Fruit fly (Drosophila melanogaster) whole organism, prepupa: ENCODE results near the gene Keap1.

Source experiments
- CG11294 ChIP-seq: fragments of 200-800 bp; sonication (Bioruptor generic); IDR thresholded peaks from 2 replicates; pipeline ENCODE4 v1.3.6; 2022; ENCODE audit warnings: missing biosample characterization, missing genetic modification characterization
- CG11762 ChIP-seq: fragments of 200-800 bp; sonication (Bioruptor generic); optimal IDR thresholded peaks from 3 replicates; lab custom pipeline; 2016; ENCODE audit warnings: missing biosample characterization, missing genetic modification characterization; ENCODE audit not compliant: insufficient read depth
- CG15336 ChIP-seq: fragments of 200-800 bp; sonication (Bioruptor generic); IDR thresholded peaks from 2 replicates; pipeline ENCODE4 v1.3.6; 2022; ENCODE audit warnings: missing biosample characterization, missing genetic modification characterization
- CG1621 ChIP-seq: fragments of 200-800 bp; sonication (Bioruptor generic); optimal IDR thresholded peaks from 3 replicates; lab custom pipeline; 2018; ENCODE audit warnings: missing biosample characterization, mild to moderate bottlenecking, missing genetic modification characterization
- CG16779 ChIP-seq: fragments of 200-800 bp; sonication (Bioruptor generic); optimal IDR thresholded peaks from 3 replicates; lab custom pipeline; 2017; ENCODE audit warnings: missing biosample characterization, mild to moderate bottlenecking, missing genetic modification characterization
- CG32006 ChIP-seq: fragments of 200-800 bp; sonication (Bioruptor generic); optimal IDR thresholded peaks from 3 replicates; lab custom pipeline; 2017; ENCODE audit warnings: missing biosample characterization, mild to moderate bottlenecking, missing genetic modification characterization
- CG34406 ChIP-seq: fragments of 200-800 bp; sonication (Bioruptor generic); optimal IDR thresholded peaks from 3 replicates; lab custom pipeline; 2016; ENCODE audit warnings: missing biosample characterization, missing genetic modification characterization
- CG6163 ChIP-seq: fragments of 200-800 bp; sonication (Bioruptor generic); IDR thresholded peaks from 3 replicates; pipeline ENCODE4 v1.3.6; 2022; ENCODE audit warnings: missing biosample characterization, missing genetic modification characterization
- CG6276 ChIP-seq: fragments of 200-800 bp; sonication (Bioruptor generic); optimal IDR thresholded peaks from 2 replicates; lab custom pipeline; 2017; ENCODE audit warnings: missing biosample characterization, mild to moderate bottlenecking, missing genetic modification characterization
- CG6808 ChIP-seq: fragments of 200-800 bp; sonication (Bioruptor generic); optimal IDR thresholded peaks from 3 replicates; lab custom pipeline; 2017; ENCODE audit warnings: missing biosample characterization, missing genetic modification characterization, mild to moderate bottlenecking, moderate library complexity, missing genetic modification reagents
- CG6854 ChIP-seq: fragments of 200-800 bp; sonication (Bioruptor generic); optimal IDR thresholded peaks from 2 replicates; lab custom pipeline; 2017; ENCODE audit warnings: missing biosample characterization, mild to moderate bottlenecking, missing genetic modification characterization
- CG7368 ChIP-seq: fragments of 200-800 bp; sonication (Bioruptor generic); optimal IDR thresholded peaks from 3 replicates; lab custom pipeline; 2016; ENCODE audit warnings: missing biosample characterization, missing genetic modification characterization
- CG8632 ChIP-seq: fragments of 200-800 bp; sonication (Bioruptor generic); optimal IDR thresholded peaks from 3 replicates; lab custom pipeline; 2016; ENCODE audit warnings: missing biosample characterization, missing genetic modification characterization
- CG9139 ChIP-seq: fragments of 200-800 bp; sonication (Bioruptor generic); optimal IDR thresholded peaks from 3 replicates; lab custom pipeline; 2017; ENCODE audit warnings: missing biosample characterization, mild to moderate bottlenecking, missing genetic modification characterization
- Eip78C ChIP-seq: fragments of 200-800 bp; sonication (Bioruptor generic); peaks from one replicate; lab custom pipeline; 2016; ENCODE audit warnings: missing biosample characterization, missing genetic modification characterization
- Eip93F ChIP-seq: fragments of 200-800 bp; sonication (Bioruptor generic); optimal IDR thresholded peaks from 2 replicates; lab custom pipeline; 2016; ENCODE audit warnings: missing biosample characterization, mild to moderate bottlenecking, missing genetic modification characterization
- Ets21C ChIP-seq: fragments of 200-800 bp; sonication (Bioruptor generic); optimal IDR thresholded peaks from 3 replicates; lab custom pipeline; 2016; ENCODE audit warnings: missing biosample characterization, missing genetic modification characterization
- Ets96B ChIP-seq: fragments of 200-800 bp; optimal IDR thresholded peaks from 2 replicates; lab custom pipeline; 2019; ENCODE audit warnings: missing biosample characterization, mild to moderate bottlenecking, missing genetic modification characterization, moderate library complexity
- Gug ChIP-seq: fragments of 200-800 bp; sonication (Bioruptor generic); IDR thresholded peaks from 2 replicates; pipeline ENCODE4 v1.3.6; 2022; ENCODE audit warnings: missing biosample characterization, missing genetic modification characterization
- Hr38 ChIP-seq: sonication (Bioruptor generic); optimal IDR thresholded peaks from 2 replicates; lab custom pipeline; 2016; ENCODE audit warnings: missing biosample characterization, missing genetic modification characterization
- Hr39 ChIP-seq: fragments of 200-800 bp; sonication (Bioruptor generic); optimal IDR thresholded peaks from 2 replicates; lab custom pipeline; 2016; ENCODE audit warnings: missing biosample characterization, missing genetic modification characterization
- Hr4 ChIP-seq: fragments of 200-800 bp; sonication (Bioruptor generic); optimal IDR thresholded peaks from 3 replicates; lab custom pipeline; 2016; ENCODE audit warnings: missing biosample characterization, missing genetic modification characterization
- Met ChIP-seq: fragments of 200-800 bp; sonication (Bioruptor generic); optimal IDR thresholded peaks from 3 replicates; lab custom pipeline; 2016; ENCODE audit warnings: missing biosample characterization, missing genetic modification characterization
- Smox ChIP-seq: fragments of 200-800 bp; sonication (Bioruptor generic); optimal IDR thresholded peaks from 3 replicates; lab custom pipeline; 2016; ENCODE audit warnings: missing biosample characterization, missing genetic modification characterization
- Sox102F ChIP-seq: fragments of 200-800 bp; sonication (Bioruptor generic); optimal IDR thresholded peaks from 2 replicates; lab custom pipeline; 2016; ENCODE audit warnings: missing biosample characterization, mild to moderate bottlenecking, missing genetic modification characterization
- achi ChIP-seq: fragments of 200-800 bp; sonication (Bioruptor generic); optimal IDR thresholded peaks from 3 replicates; lab custom pipeline; 2016; ENCODE audit warnings: missing biosample characterization, missing genetic modification characterization
- acj6 ChIP-seq: fragments of 200-800 bp; sonication (Bioruptor generic); optimal IDR thresholded peaks from 3 replicates; lab custom pipeline; 2016; ENCODE audit warnings: missing biosample characterization, missing genetic modification characterization
- cyc ChIP-seq: fragments of 200-800 bp; sonication (Bioruptor generic); optimal IDR thresholded peaks from 3 replicates; lab custom pipeline; 2016; ENCODE audit warnings: missing biosample characterization, missing genetic modification characterization
- dsx ChIP-seq: fragments of 200-800 bp; optimal IDR thresholded peaks from 3 replicates; lab custom pipeline; 2019; ENCODE audit warnings: missing biosample characterization, mild to moderate bottlenecking, missing genetic modification characterization, moderate library complexity; ENCODE audit not compliant: poor library complexity, severe bottlenecking
- eg ChIP-seq: fragments of 200-800 bp; sonication (Bioruptor generic); IDR thresholded peaks from 3 replicates; pipeline ENCODE4 v1.3.6; 2022; ENCODE audit warnings: missing biosample characterization, missing genetic modification characterization
- esn ChIP-seq: fragments of 200-800 bp; sonication (Bioruptor generic); optimal IDR thresholded peaks from 2 replicates; lab custom pipeline; 2016; ENCODE audit warnings: missing biosample characterization, mild to moderate bottlenecking, missing genetic modification characterization, moderate library complexity
- fd59A ChIP-seq: fragments of 200-800 bp; sonication (Bioruptor generic); optimal IDR thresholded peaks from 2 replicates; lab custom pipeline; 2017; ENCODE audit warnings: missing biosample characterization, mild to moderate bottlenecking, missing genetic modification characterization, missing genetic modification reagents
- fd85E ChIP-seq: fragments of 200-800 bp; sonication (Bioruptor generic); optimal IDR thresholded peaks from 3 replicates; lab custom pipeline; 2016; ENCODE audit warnings: missing biosample characterization, missing genetic modification characterization
- fkh ChIP-seq: fragments of 200-800 bp; sonication (Bioruptor generic); optimal IDR thresholded peaks from 3 replicates; lab custom pipeline; 2017; ENCODE audit warnings: missing biosample characterization, mild to moderate bottlenecking, missing genetic modification characterization, moderate library complexity
- lz ChIP-seq: fragments of 200-800 bp; sonication (Bioruptor generic); optimal IDR thresholded peaks from 3 replicates; lab custom pipeline; 2016; ENCODE audit warnings: missing biosample characterization, missing genetic modification characterization
- pdm3 ChIP-seq: fragments of 200-800 bp; sonication (Bioruptor generic); optimal IDR thresholded peaks from 3 replicates; lab custom pipeline; 2016; ENCODE audit warnings: missing biosample characterization, missing genetic modification characterization
- salr ChIP-seq, 2 experiments: fragments of 200-800 bp; sonication (Bioruptor generic); optimal IDR thresholded peaks; 3 replicates each; lab custom pipeline; 2016 to 2018; ENCODE audit warnings: missing biosample characterization in 2 of 2, missing genetic modification characterization in 2 of 2, mild to moderate bottlenecking in 1 of 2
- spab ChIP-seq: fragments of 200-800 bp; sonication (Bioruptor generic); optimal IDR thresholded peaks from 2 replicates; lab custom pipeline; 2017; ENCODE audit warnings: missing biosample characterization, mild to moderate bottlenecking, missing genetic modification characterization, missing genetic modification reagents
- ss ChIP-seq, 2 experiments: fragments of 200-800 bp; sonication (Bioruptor generic); optimal IDR thresholded peaks; 2 replicates in 1 of 2; 3 replicates in 1 of 2; lab custom pipeline; 2017 to 2018; ENCODE audit warnings: mild to moderate bottlenecking in 2 of 2, missing biosample characterization in 2 of 2, missing genetic modification characterization in 2 of 2, moderate library complexity in 1 of 2
- topi ChIP-seq: fragments of 200-800 bp; sonication (Bioruptor generic); optimal IDR thresholded peaks from 3 replicates; lab custom pipeline; 2016; ENCODE audit warnings: missing biosample characterization, missing genetic modification characterization

Keap1 gene

DNA sequence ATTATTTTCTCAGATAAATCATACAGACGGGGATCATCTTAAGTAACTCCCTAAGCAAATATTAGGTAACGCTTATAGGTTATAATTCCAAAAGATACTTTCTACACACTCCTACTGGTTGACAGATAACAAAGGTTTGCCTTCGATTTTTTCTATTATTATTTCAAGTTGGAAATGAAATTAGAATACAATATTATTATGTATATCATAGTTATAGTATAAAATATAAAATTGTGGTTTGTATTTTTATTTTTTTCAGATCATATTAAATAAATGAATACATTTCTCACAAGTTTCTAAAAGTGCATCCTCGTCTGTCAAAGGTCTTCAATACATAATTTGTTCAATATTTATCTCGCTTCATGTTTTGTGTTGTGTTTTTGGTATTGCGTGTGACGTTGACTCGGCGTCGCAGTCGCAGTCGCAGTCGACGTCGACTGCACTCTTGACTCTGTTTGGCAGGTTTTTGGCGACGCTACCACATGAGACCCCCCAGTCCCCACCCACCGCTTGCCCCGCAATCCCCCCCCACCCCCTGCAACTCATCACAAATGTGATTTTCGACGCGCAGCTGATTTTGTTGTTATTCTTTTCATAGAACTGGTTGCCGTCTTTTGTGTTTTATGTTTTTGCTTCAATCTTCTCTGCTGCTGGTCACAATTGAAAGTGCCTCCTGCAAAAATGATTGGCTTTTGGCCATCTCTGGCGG lies 43.2 kb upstream of the Keap1 start (continued):
- TF ChIP-seq fd59A (GFP tag; lab: Kevin White, UChicago) = no peak
- TF ChIP-seq Ets21C = peak; percentile 22

DNA sequence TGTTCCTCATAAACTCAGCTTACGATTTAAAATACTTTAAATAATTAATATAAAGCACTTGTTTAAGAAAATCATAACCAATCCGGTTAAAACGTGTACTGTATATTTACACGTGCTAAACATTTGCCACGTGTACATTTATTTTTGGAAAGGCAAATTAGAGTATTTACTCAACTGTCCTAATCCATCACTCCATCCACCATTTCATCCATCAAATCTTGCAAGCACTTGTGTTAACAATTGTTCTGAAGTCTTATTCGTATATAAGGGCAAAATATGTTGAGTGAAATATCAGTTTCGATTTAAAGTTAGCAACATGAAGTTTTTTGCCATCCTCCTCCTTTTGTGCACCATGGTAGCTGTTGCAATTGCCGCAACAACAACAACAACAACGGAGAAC lies 41.5 kb upstream of the Keap1 start, which contains the start of gene CG42779:
CG42779 (plus strand) TSS at position 301 of the 400 bp plus-strand sequence.
- TF ChIP-seq esn = no peak
- peak; percentile 26 for TF ChIP-seq fkh (GFP tag; lab: Kevin White, UChicago)
- no peak for TF ChIP-seq Eip78C

DNA sequence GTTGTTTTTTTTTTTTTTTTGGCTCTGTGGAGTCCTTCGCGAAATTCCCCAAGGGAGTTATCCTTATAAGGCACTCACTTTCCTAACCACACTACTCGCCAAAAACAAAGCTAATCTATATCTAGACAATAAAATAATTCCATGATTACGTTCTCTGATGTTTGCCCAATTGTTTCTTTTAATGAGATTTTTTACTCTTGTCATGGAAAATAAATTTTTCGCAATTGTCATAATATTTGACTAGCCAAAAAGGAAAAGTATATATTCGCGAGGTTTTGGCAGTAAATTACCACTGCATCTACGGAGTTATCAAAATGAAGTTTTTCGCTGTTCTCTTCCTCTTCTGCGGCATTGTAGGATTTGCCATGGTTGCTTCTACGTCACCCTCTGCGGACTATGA lies 40.4 kb upstream of the Keap1 start, which contains the start of gene CG34278:
CG34278 (plus strand) TSS at position 301 of the 400 bp plus-strand sequence.
- TF ChIP-seq Hr39 (GFP tag; lab: Kevin White, UChicago) (no peak), CG32006 (GFP tag; lab: Kevin White, UChicago) (no peak), topi (GFP tag; lab: Kevin White, UChicago) (no peak), Sox102F (no peak), lz (no peak)
- TF ChIP-seq, all 60 proteins: peak for 0

DNA sequence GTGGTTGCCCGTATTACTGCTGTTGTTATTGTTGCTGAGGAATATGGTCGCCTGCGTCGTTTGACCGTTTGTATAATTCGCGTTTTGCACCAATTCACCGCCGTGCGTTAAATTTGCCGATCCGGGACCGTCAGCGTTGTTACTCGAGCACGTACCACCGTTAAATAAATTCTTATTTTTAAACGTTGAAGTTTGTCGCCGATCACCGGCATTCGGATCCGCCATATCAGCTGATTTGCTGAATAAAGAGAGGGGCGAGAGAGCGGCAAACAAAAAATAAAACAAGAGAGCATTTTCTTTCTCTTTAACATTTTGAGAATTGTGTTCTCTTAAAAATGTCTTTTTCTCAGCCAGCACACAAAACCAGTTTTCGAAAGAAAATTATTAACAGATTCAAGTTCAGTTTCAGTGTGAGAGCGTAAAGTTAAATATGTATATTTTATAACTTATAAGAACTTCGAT lies 39.2 kb upstream of the Keap1 start:
- TF ChIP-seq CG15336 (GFP tag; lab: Robert Waterston, UW) (peak; percentile 30; the same call in 1 of the 2 replicates), spab (GFP tag; lab: Kevin White, UChicago) (no peak), Eip93F (GFP tag; lab: Kevin White, UChicago) (no peak), eg (GFP tag; lab: Robert Waterston, UW) (peak; percentile 7; the same call in 1 of the 3 replicates), CG9139 (no peak), CG8632 (peak; percentile 8), cyc (GFP tag; lab: Kevin White, UChicago) (no peak), Eip78C (peak; percentile 51), Sox102F (peak; percentile 68), acj6 (no peak), CG16779 (tag; lab: Kevin White, UChicago) (peak; percentile 17), CG1621 (tag; lab: Kevin White, UChicago) (peak; percentile 43), CG6854 (peak; percentile 81), pdm3 (GFP tag; lab: Kevin White, UChicago) (no peak), ss (GFP tag; optimal IDR thresholded peaks at IDR 0.05; lab: Kevin White, UChicago) (peak in 1 of 2 experiments; percentile 51), salr (GFP tag; optimal IDR thresholded peaks at IDR 0.05; lab: Kevin White, UChicago) (no peak), CG6808 (GFP tag; lab: Kevin White, UChicago) (peak; percentile 8), CG34406 (no peak), Ets96B (tag; lab: Kevin White, UChicago) (no peak), CG6276 (peak; percentile 52), fd85E (GFP tag; lab: Kevin White, UChicago) (no peak), CG7368 (no peak)

DNA sequence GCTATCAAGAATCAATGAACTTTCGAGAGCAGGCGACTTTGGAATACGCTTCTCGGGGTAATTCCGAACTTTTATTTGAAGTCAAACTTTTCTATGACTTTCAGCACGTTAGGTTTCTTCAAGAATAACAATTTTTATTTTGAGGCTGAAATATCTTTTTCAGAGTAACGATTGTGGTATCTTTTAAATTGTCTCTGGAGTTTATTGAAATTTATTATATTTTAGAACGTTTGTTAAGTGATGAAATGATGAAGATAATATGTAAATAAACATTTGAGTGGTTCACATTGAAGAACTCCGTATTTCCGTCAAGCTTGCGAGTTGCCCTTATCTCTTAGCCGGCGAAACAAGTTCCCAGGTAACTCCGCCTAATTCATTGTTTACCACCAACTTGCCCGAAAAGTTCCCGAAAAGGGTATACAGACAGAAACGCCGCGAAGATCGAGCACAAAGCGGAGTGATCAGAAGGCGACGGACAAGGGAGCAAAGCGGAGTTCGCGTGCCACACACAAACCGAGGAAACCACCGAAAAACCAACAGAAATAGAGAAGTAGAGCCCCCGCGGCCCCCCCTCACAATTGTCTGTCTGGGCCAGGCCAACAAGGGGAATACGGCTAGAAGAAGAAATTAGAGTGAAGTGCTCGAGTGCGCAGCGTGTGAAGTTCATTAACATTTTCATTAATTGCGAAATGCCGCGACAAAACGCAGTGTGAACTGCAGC lies 38.0 kb upstream of the Keap1 start:
- TF ChIP-seq CG6276 (peak; percentile 37), pdm3 (GFP tag; lab: Kevin White, UChicago) (peak; percentile 71), achi (GFP tag; lab: Kevin White, UChicago) (peak; percentile 58), esn (peak; percentile 83), Ets21C (peak; percentile 38), acj6 (peak; percentile 64), Hr4 (GFP tag; lab: Kevin White, UChicago) (peak; percentile 35), salr (GFP tag; optimal IDR thresholded peaks at IDR 0.05; lab: Kevin White, UChicago) (peak; percentile 3 to 23), dsx (GFP tag; lab: Kevin White, UChicago) (peak; percentile 63), Smox (GFP tag; lab: Kevin White, UChicago) (peak; percentile 20), CG9139 (peak; percentile 39), CG6163 (GFP tag; lab: Robert Waterston, UW) (0 out of 3 replicates have a peak, but pooled peaks have one; percentile 33), CG34406 (peak; percentile 54), spab (GFP tag; lab: Kevin White, UChicago) (peak; percentile 61), Met (GFP tag; lab: Kevin White, UChicago) (peak; percentile 83), Hr38 (GFP tag; lab: Kevin White, UChicago) (no peak), CG6808 (GFP tag; lab: Kevin White, UChicago) (peak; percentile 65), CG15336 (GFP tag; lab: Robert Waterston, UW) (no peak), CG11762 (GFP tag; lab: Kevin White, UChicago) (no peak), CG11294 (GFP tag; lab: Robert Waterston, UW) (no peak), Gug (GFP tag; lab: Robert Waterston, UW) (no peak)
